Worm (Caenorhabditis elegans) whole organism, midembryonic: ENCODE results near the gene Y34B4A.2.

ENCODE experiments used
- T22C8.4 ChIP-seq: fragments of 200-800 bp; sonication (Bioruptor generic); IDR thresholded peaks from 2 replicates; pipeline ENCODE4 v1.3.6; 2022; ENCODE audit warnings: missing genetic modification characterization, missing compliant biosample characterization
- cog-1 ChIP-seq: sonication (generic microtip); optimal IDR thresholded peaks from 2 replicates; lab custom pipeline; 2016; ENCODE audit warnings: missing genetic modification characterization, missing compliant biosample characterization
- flt-1 ChIP-seq: fragments of 200-800 bp; sonication (Bioruptor generic); IDR thresholded peaks from 2 replicates; pipeline ENCODE4 v1.3.6; 2022; ENCODE audit warnings: missing genetic modification characterization, missing compliant biosample characterization
- klf-2 ChIP-seq: fragments of 200-800 bp; sonication (Bioruptor generic); conservative IDR thresholded peaks from 2 replicates; pipeline ENCODE4 v1.3.6; 2022; ENCODE audit warnings: missing genetic modification reagents, missing genetic modification characterization, missing compliant biosample characterization
- med-1 ChIP-seq: sonication (generic microtip); optimal IDR thresholded peaks from 2 replicates; lab custom pipeline; 2017; ENCODE audit warnings: missing genetic modification characterization, mild to moderate bottlenecking, missing compliant biosample characterization, antibody characterized with exemption, missing genetic modification reagents; ENCODE audit not compliant: insufficient read depth
- ref-1 ChIP-seq: fragments of 200-800 bp; sonication (Bioruptor generic); conservative IDR thresholded peaks from 2 replicates; pipeline ENCODE4 v1.3.6; 2022; ENCODE audit warnings: missing genetic modification reagents, missing genetic modification characterization, missing compliant biosample characterization
- tab-1 ChIP-seq: fragments of 200-800 bp; sonication (Bioruptor generic); IDR thresholded peaks from 2 replicates; pipeline ENCODE4 v1.3.6; 2022; ENCODE audit warnings: missing genetic modification characterization, missing compliant biosample characterization
- ztf-23 ChIP-seq: fragments of 200-800 bp; sonication (Bioruptor generic); IDR thresholded peaks from 2 replicates; pipeline ENCODE4 v1.3.6; 2022; ENCODE audit warnings: missing genetic modification reagents, missing genetic modification characterization, missing compliant biosample characterization
- ztf-29 ChIP-seq: fragments of 200-800 bp; sonication (Bioruptor generic); IDR thresholded peaks from 2 replicates; pipeline ENCODE4 v1.3.6; 2022; ENCODE audit warnings: missing genetic modification reagents, missing genetic modification characterization, missing compliant biosample characterization

The Y34B4A.2 gene

ce11 chrX:5311174-5311573 lies 31.9 kb downstream of the Y34B4A.2 start:
- TF ChIP-seq cog-1 (tag; lab: Kevin White, UChicago) (no peak), T22C8.4 (GFP tag; lab: Robert Waterston, UW) (no peak), ztf-23 (no peak), ztf-29 (no peak), klf-2 (GFP tag; lab: Robert Waterston, UW) (no peak), tab-1 (GFP tag; lab: Robert Waterston, UW) (no peak), med-1 (no peak), ref-1 (no peak), flt-1 (GFP tag; lab: Robert Waterston, UW) (no peak)

ce11 chrX:5319214-5319838 lies 40.0 kb downstream of the Y34B4A.2 start:
- peak; percentile 67 for TF ChIP-seq med-1
- peak; percentile 88 for TF ChIP-seq ztf-23
- TF ChIP-seq ref-1 = peak; percentile 73
- peak; percentile 89 for TF ChIP-seq tab-1 (GFP tag; lab: Robert Waterston, UW)
- peak; percentile 72; the same call in 1 of the 2 replicates for TF ChIP-seq ztf-29
- TF ChIP-seq cog-1 (tag; lab: Kevin White, UChicago) = peak; percentile 24
- TF ChIP-seq T22C8.4 (GFP tag; lab: Robert Waterston, UW) = peak; percentile 75
- TF ChIP-seq klf-2 (GFP tag; lab: Robert Waterston, UW) = peak; percentile 37; the same call in 1 of the 2 replicates
- TF ChIP-seq flt-1 (GFP tag; lab: Robert Waterston, UW) = peak; percentile 94

- TF ChIP-seq klf-2 (GFP tag; lab: Robert Waterston, UW) = no peak
- TF ChIP-seq med-1 = no peak
- TF ChIP-seq flt-1 (GFP tag; lab: Robert Waterston, UW) = no peak
- TF ChIP-seq cog-1 (tag; lab: Kevin White, UChicago) = no peak
- TF ChIP-seq ref-1 = no peak
Measured at ce11 chrX:5321563-5321962, 42.3 kb downstream of the Y34B4A.2 start.

- no peak for TF ChIP-seq ztf-29
- TF ChIP-seq klf-2 (GFP tag; lab: Robert Waterston, UW) = no peak
- TF ChIP-seq cog-1 (tag; lab: Kevin White, UChicago) = no peak
- TF ChIP-seq med-1 = no peak
- TF ChIP-seq tab-1 (GFP tag; lab: Robert Waterston, UW) = no peak
- TF ChIP-seq flt-1 (GFP tag; lab: Robert Waterston, UW) = no peak
- TF ChIP-seq ztf-23 = no peak
- TF ChIP-seq ref-1 = no peak
- no peak for TF ChIP-seq T22C8.4 (GFP tag; lab: Robert Waterston, UW)
Measured at ce11 chrX:5323287-5323686, 44.0 kb downstream of the Y34B4A.2 start, which contains the start of gene sto-2. sto-2 (minus strand) TSS chrX:5323387.

- TF ChIP-seq T22C8.4 (GFP tag; lab: Robert Waterston, UW) (no peak), ref-1 (no peak), flt-1 (GFP tag; lab: Robert Waterston, UW) (no peak), ztf-29 (no peak), med-1 (no peak), klf-2 (GFP tag; lab: Robert Waterston, UW) (no peak), ztf-23 (no peak), tab-1 (GFP tag; lab: Robert Waterston, UW) (no peak), cog-1 (tag; lab: Kevin White, UChicago) (no peak)
Measured at ce11 chrX:5329236-5329635, 49.9 kb downstream of the Y34B4A.2 start, which contains the start of gene C26B9.5. C26B9.5 (plus strand) TSS chrX:5329479.

ce11 chrX:5330765-5331164 lies 51.5 kb downstream of the Y34B4A.2 start:
- TF ChIP-seq T22C8.4 (GFP tag; lab: Robert Waterston, UW) (no peak), flt-1 (GFP tag; lab: Robert Waterston, UW) (no peak), ztf-29 (no peak), klf-2 (GFP tag; lab: Robert Waterston, UW) (no peak), ref-1 (no peak), med-1 (no peak), ztf-23 (no peak), cog-1 (tag; lab: Kevin White, UChicago) (no peak), tab-1 (GFP tag; lab: Robert Waterston, UW) (no peak)
